Fruit fly (Drosophila melanogaster): Measurements from ENCODE around the gene Ir31a.

dm6 chr2L:10376276-10376675 lies 29.1 kb upstream of the Ir31a start:
- TF ChIP-seq CTCF (optimal IDR thresholded peaks at IDR 0.05) = no peak
- TF ChIP-seq CG8478 (optimal IDR thresholded peaks at IDR 0.05) = no peak
